Fruit fly (Drosophila melanogaster): ENCODE results near the gene CG13116.

The CG13116 gene

dm6 chr2L:9698923-9699493 lies 30.7 kb upstream of the CG13116 start, which contains the start of gene Pka-C1 (continued):
- TF ChIP-seq CG2712 (tag; optimal IDR thresholded peaks at IDR 0.05) (peak; percentile 48), zen (tag; optimal IDR thresholded peaks at IDR 0.05) (peak; percentile 54), CG9215 (GFP tag; IDR thresholded peaks at IDR 0.05) (peak; percentile 41; the same call in 1 of the 2 replicates), CG6272 (GFP tag; IDR thresholded peaks at IDR 0.05) (peak; percentile 61; the same call in 1 of the 2 replicates), CG7839 (tag; optimal IDR thresholded peaks at IDR 0.05) (peak; percentile 11), aop (GFP tag; IDR thresholded peaks at IDR 0.05) (0 out of 2 replicates have a peak, but pooled peaks have one; percentile 41), CG17186 (GFP tag; optimal IDR thresholded peaks at IDR 0.05) (peak; percentile 78), tio (GFP tag; optimal IDR thresholded peaks at IDR 0.05) (no peak), Nf-YC (tag; optimal IDR thresholded peaks at IDR 0.05) (peak; percentile 46), Lim3 (GFP tag; IDR thresholded peaks at IDR 0.05) (no peak), YL-1 (GFP tag; optimal IDR thresholded peaks at IDR 0.05) (peak; percentile 28), Sin3A (optimal IDR thresholded peaks at IDR 0.05) (peak; percentile 19), D (optimal IDR thresholded peaks at IDR 0.05) (no peak), D (GFP tag; optimal IDR thresholded peaks at IDR 0.05) (no peak), CG32772 (GFP tag; IDR thresholded peaks at IDR 0.05) (peak; percentile 90), CG12391 (tag; optimal IDR thresholded peaks at IDR 0.05) (peak; percentile 44), crc (GFP tag; optimal IDR thresholded peaks at IDR 0.05) (no peak), Ets65A (GFP tag) (peak; percentile 80), CkIIα-i1 (GFP tag; IDR thresholded peaks at IDR 0.05) (no peak), CG8290 (GFP tag; optimal IDR thresholded peaks at IDR 0.05) (no peak), CG8290 (tag; optimal IDR thresholded peaks at IDR 0.05) (peak in 1 of 2 experiments; percentile 77), CG32532 (GFP tag; IDR thresholded peaks at IDR 0.05) (peak; percentile 38), CG14710 (tag; optimal IDR thresholded peaks at IDR 0.05) (peak; percentile 66), cato (GFP tag; optimal IDR thresholded peaks at IDR 0.05; ENCODE audit: borderline replicate concordance) (no peak), Jarid2 (GFP tag; optimal IDR thresholded peaks at IDR 0.05) (peak; percentile 95), Mrtf (GFP tag; IDR thresholded peaks at IDR 0.05) (peak; percentile 17; the same call in 1 of the 3 replicates)

dm6 chr2L:9699615-9700014 lies 30.1 kb upstream of the CG13116 start, which contains the start of gene hoip:
hoip (plus strand) TSS chr2L:9699791.
- TF ChIP-seq CG10543 (GFP tag; optimal IDR thresholded peaks at IDR 0.05): no peak
- no peak for TF ChIP-seq ap (GFP tag; IDR thresholded peaks at IDR 0.05)
- TF ChIP-seq CG10366 (GFP tag; IDR thresholded peaks at IDR 0.05): no peak
- no peak for TF ChIP-seq odd (GFP tag; optimal IDR thresholded peaks at IDR 0.05)
- TF ChIP-seq slbo (GFP tag; IDR thresholded peaks at IDR 0.05): no peak
- TF ChIP-seq NC2β (GFP tag; optimal IDR thresholded peaks at IDR 0.05): peak; percentile 8
- no peak for TF ChIP-seq PHDP (tag; optimal IDR thresholded peaks at IDR 0.05)
- TF ChIP-seq Dad (GFP tag; optimal IDR thresholded peaks at IDR 0.05): no peak
- TF ChIP-seq Dll (GFP tag; IDR thresholded peaks at IDR 0.05; ENCODE audit: partially characterized antibody): peak; percentile 53; the same call in 2 of the 4 replicates
- TF ChIP-seq CG17912 (GFP tag; optimal IDR thresholded peaks at IDR 0.05): no peak
- TF ChIP-seq ftz-f1 (GFP tag; optimal IDR thresholded peaks at IDR 0.05): no peak
- TF ChIP-seq CG11398 (GFP tag; optimal IDR thresholded peaks at IDR 0.05): no peak
- no peak for TF ChIP-seq pfk (GFP tag; optimal IDR thresholded peaks at IDR 0.05)
- no peak for TF ChIP-seq sqz (GFP tag; optimal IDR thresholded peaks at IDR 0.05)
- TF ChIP-seq ewg (GFP tag; optimal IDR thresholded peaks at IDR 0.05): no peak
- no peak for TF ChIP-seq wor (GFP tag; IDR thresholded peaks at IDR 0.05)
- no peak for TF ChIP-seq Atf-2 (GFP tag; optimal IDR thresholded peaks at IDR 0.05)
- no peak for TF ChIP-seq ind (GFP tag; optimal IDR thresholded peaks at IDR 0.05)
- TF ChIP-seq sr (GFP tag; IDR thresholded peaks at IDR 0.05): no peak; the same call in 2 of the 3 replicates
- no peak for TF ChIP-seq salm (tag; optimal IDR thresholded peaks at IDR 0.05)
- no peak for TF ChIP-seq CG14965 (GFP tag; optimal IDR thresholded peaks at IDR 0.05; ENCODE audit: borderline replicate concordance)
- TF ChIP-seq bowl (GFP tag; IDR thresholded peaks at IDR 0.05): no peak
- peak; percentile 30 for TF ChIP-seq CG10267 (tag; optimal IDR thresholded peaks at IDR 0.05)
- peak; percentile 19; the same call in 1 of the 2 replicates for TF ChIP-seq NFAT (GFP tag; IDR thresholded peaks at IDR 0.05)
- TF ChIP-seq Ets65A (GFP tag): no peak
- no peak for TF ChIP-seq B-H1 (GFP tag; IDR thresholded peaks at IDR 0.05)
- TF ChIP-seq CG15479 (GFP tag; optimal IDR thresholded peaks at IDR 0.05): no peak
